Worm (Caenorhabditis elegans): Measurements from ENCODE around the gene fnta-1.

Gene fnta-1

DNA sequence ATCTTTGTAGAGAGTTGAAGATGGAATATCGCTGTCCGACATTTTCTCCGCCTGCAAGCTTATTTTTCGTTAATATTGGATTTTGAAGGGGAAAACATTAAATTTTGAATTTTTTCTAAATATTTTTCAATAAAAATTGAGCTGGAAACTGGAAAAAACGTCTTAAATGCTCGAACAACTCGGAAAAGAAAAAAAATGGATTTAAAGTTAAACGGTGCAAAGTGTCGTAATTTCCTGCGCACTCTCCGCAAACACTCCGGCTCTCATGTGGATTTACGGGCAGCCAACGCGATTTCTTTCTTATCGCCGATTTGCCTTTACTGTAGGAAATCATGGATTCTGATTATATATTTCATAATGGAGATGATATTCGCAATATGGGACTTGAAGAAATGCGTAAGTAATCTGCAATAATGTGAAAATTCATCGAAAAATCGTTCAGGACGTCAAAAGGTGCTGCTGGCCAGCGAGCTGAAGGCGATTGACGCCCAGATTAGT is at the start of gene fnta-1, which contains the start of gene cogc-8:
Gene fnta-1, minus strand, starts transcription at position 51 of the 498 bp plus-strand sequence.
Gene cogc-8, plus strand, starts transcription at position 195 of the 498 bp plus-strand sequence.
- TF ChIP-seq ceh-82 (tag; optimal IDR thresholded peaks at IDR 0.05): no peak
- TF ChIP-seq unc-39 (tag; optimal IDR thresholded peaks at IDR 0.05): no peak
- no peak for TF ChIP-seq ama-1 (optimal IDR thresholded peaks at IDR 0.05)
- TF ChIP-seq nhr-12 (tag; optimal IDR thresholded peaks at IDR 0.05): no peak
- TF ChIP-seq skn-1 (tag; optimal IDR thresholded peaks at IDR 0.05): no peak
- TF ChIP-seq lin-11 (tag; optimal IDR thresholded peaks at IDR 0.05): no peak
- TF ChIP-seq zag-1 (tag; optimal IDR thresholded peaks at IDR 0.05): no peak
- TF ChIP-seq nhr-10 (tag; optimal IDR thresholded peaks at IDR 0.05): no peak
- peak; percentile 61 for TF ChIP-seq gmeb-1 (tag; optimal IDR thresholded peaks at IDR 0.05)
- TF ChIP-seq lin-13 (GFP tag; optimal IDR thresholded peaks at IDR 0.05): peak; percentile 21
- no peak for TF ChIP-seq Y55F3AM.14 (GFP tag; optimal IDR thresholded peaks at IDR 0.05)
- no peak for TF ChIP-seq ztf-4 (tag; optimal IDR thresholded peaks at IDR 0.05)
- TF ChIP-seq mbf-1 (tag; optimal IDR thresholded peaks at IDR 0.05): no peak
- no peak for TF ChIP-seq elt-1 (tag; optimal IDR thresholded peaks at IDR 0.05)
- no peak for TF ChIP-seq egl-27 (tag; optimal IDR thresholded peaks at IDR 0.05)
- no peak for TF ChIP-seq F13H6.1 (tag; optimal IDR thresholded peaks at IDR 0.05)
- TF ChIP-seq peb-1 (tag; optimal IDR thresholded peaks at IDR 0.05): no peak
- TF ChIP-seq nhr-21 (tag; optimal IDR thresholded peaks at IDR 0.05): no peak
- no peak for TF ChIP-seq nhr-11 (tag; optimal IDR thresholded peaks at IDR 0.05)
- TF ChIP-seq sma-3 (GFP tag; optimal IDR thresholded peaks at IDR 0.05): peak; percentile 24
- no peak for TF ChIP-seq sma-9 (GFP tag; optimal IDR thresholded peaks at IDR 0.05)
- TF ChIP-seq sma-9 (tag; optimal IDR thresholded peaks at IDR 0.05): no peak
- no peak for TF ChIP-seq ztf-11 (tag; optimal IDR thresholded peaks at IDR 0.05)
- TF ChIP-seq nhr-23 (tag; optimal IDR thresholded peaks at IDR 0.05): no peak
- peak in 1 of 2 experiments; percentile 68 for TF ChIP-seq lsy-2 (tag; optimal IDR thresholded peaks at IDR 0.05)
- TF ChIP-seq fos-1 (tag; optimal IDR thresholded peaks at IDR 0.05): no peak
- TF ChIP-seq ztf-1 (GFP tag; conservative IDR thresholded peaks at IDR 0.05): no peak
- TF ChIP-seq nhr-237 (tag; optimal IDR thresholded peaks at IDR 0.05): no peak
- no peak for TF ChIP-seq nhr-25 (tag; optimal IDR thresholded peaks at IDR 0.05)
- TF ChIP-seq mdl-1 (tag; optimal IDR thresholded peaks at IDR 0.05): no peak
- TF ChIP-seq nhr-77 (tag; optimal IDR thresholded peaks at IDR 0.05): no peak
- no peak for TF ChIP-seq blmp-1 (tag; optimal IDR thresholded peaks at IDR 0.05; ENCODE audit: insufficient read depth)
- no peak for TF ChIP-seq ceh-16 (tag; optimal IDR thresholded peaks at IDR 0.05)
- no peak for TF ChIP-seq ZK546.5 (tag; optimal IDR thresholded peaks at IDR 0.05)
- no peak for TF ChIP-seq nhr-6 (tag; optimal IDR thresholded peaks at IDR 0.05)
- no peak for TF ChIP-seq elt-3 (tag; optimal IDR thresholded peaks at IDR 0.05)
- TF ChIP-seq snpc-4 (tag; optimal IDR thresholded peaks at IDR 0.05): no peak
- TF ChIP-seq nhr-129 (tag; optimal IDR thresholded peaks at IDR 0.05): peak; percentile 51
- TF ChIP-seq dmd-4 (tag; optimal IDR thresholded peaks at IDR 0.05): no peak
- peak; percentile 11 for TF ChIP-seq crh-2 (tag; optimal IDR thresholded peaks at IDR 0.05)
- peak; percentile 81 for TF ChIP-seq R02D3.7 (tag; optimal IDR thresholded peaks at IDR 0.05)
- TF ChIP-seq lin-39 (tag; optimal IDR thresholded peaks at IDR 0.05): no peak
- no peak for TF ChIP-seq mab-5 (tag; optimal IDR thresholded peaks at IDR 0.05)
- no peak for TF ChIP-seq sem-4 (tag; optimal IDR thresholded peaks at IDR 0.05)
- TF ChIP-seq C34F6.9 (tag; optimal IDR thresholded peaks at IDR 0.05): peak; percentile 58
- TF ChIP-seq aly-2 (tag; optimal IDR thresholded peaks at IDR 0.05): no peak
- no peak for TF ChIP-seq unc-62 (GFP tag; optimal IDR thresholded peaks at IDR 0.05)
- TF ChIP-seq alr-1 (tag; optimal IDR thresholded peaks at IDR 0.05): no peak
- TF ChIP-seq unc-55 (GFP tag; optimal IDR thresholded peaks at IDR 0.05): peak; percentile 76
